Fruit fly (Drosophila melanogaster): Measurements from ENCODE around the gene CG13962.

Gene CG13962

DNA sequence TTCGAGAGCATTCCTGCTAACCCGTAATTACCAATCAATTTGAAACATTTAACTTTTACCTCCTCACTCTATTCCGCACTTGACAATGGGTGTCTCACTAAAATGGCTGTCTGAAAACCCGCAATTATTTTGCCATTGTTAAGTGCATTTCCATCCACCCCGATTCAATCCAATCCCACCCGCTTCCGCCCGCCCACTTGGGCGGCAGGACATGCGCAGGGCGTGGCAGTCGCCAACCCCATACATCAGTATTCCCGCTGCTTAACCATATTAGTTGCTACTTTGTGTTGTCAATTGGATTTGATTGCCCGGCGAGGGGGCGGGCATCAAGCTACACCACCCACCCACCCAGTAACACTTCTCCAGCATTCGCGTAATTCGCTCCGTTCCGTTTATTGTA is 48.9 kb downstream of the CG13962 start:
- TF ChIP-seq CG6808 (GFP tag; optimal IDR thresholded peaks at IDR 0.05) (no peak), CG1621 (tag; optimal IDR thresholded peaks at IDR 0.05) (no peak), Lpt (GFP tag; optimal IDR thresholded peaks at IDR 0.05) (no peak), Ets96B (tag; optimal IDR thresholded peaks at IDR 0.05) (no peak), Hr4 (GFP tag; optimal IDR thresholded peaks at IDR 0.05) (no peak), CG7368 (GFP tag; optimal IDR thresholded peaks at IDR 0.05) (no peak)

DNA sequence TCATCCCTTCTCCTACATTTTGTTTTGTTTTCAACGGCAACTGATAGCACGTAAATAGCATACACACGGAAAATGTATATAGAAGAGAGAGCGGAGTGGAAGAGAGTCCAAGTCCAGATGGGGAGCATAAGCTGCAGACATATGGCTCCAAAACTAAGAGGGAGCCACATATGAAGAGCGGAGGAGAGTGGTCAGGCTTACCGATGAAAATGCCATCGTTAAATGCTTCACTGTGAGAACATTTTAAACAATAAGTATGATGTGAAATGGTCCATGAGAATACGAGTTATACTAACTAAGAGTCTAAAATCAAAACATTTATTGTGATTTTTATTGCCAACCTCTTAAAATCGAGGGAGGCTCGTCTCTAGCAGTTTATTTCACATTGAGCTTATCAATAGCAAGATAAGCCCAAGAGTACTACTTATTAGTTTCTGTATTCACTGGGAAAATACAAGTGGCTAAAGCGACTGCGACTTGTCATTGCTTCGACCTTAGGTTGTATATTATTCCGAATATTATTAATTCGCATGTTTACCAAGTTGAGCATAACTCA is 49.7 kb downstream of the CG13962 start:
- TF ChIP-seq achi (GFP tag; optimal IDR thresholded peaks at IDR 0.05): no peak
- TF ChIP-seq Smox (GFP tag; optimal IDR thresholded peaks at IDR 0.05): no peak
- no peak for TF ChIP-seq Sox14 (GFP tag; optimal IDR thresholded peaks at IDR 0.05)
- no peak for TF ChIP-seq Ets21C (GFP tag; optimal IDR thresholded peaks at IDR 0.05)
- TF ChIP-seq CG6792 (GFP tag; optimal IDR thresholded peaks at IDR 0.05): no peak
- TF ChIP-seq CG34406 (GFP tag; optimal IDR thresholded peaks at IDR 0.05): no peak
- TF ChIP-seq dsx (GFP tag; optimal IDR thresholded peaks at IDR 0.05; ENCODE audit: poor library complexity, severe bottlenecking): no peak
- peak; percentile 23 for TF ChIP-seq vri (GFP tag; optimal IDR thresholded peaks at IDR 0.05)
- no peak for TF ChIP-seq CG16779 (tag; optimal IDR thresholded peaks at IDR 0.05)
- TF ChIP-seq CG15336 (GFP tag; IDR thresholded peaks at IDR 0.05): 0 out of 2 replicates have a peak, but pooled peaks have one; percentile 2
- TF ChIP-seq fkh (GFP tag; optimal IDR thresholded peaks at IDR 0.05): no peak
- no peak for TF ChIP-seq Eip93F (GFP tag; optimal IDR thresholded peaks at IDR 0.05)
- TF ChIP-seq Sox102F (GFP tag; optimal IDR thresholded peaks at IDR 0.05): no peak
- peak in 1 of 2 experiments; percentile 86 for TF ChIP-seq salr (GFP tag; optimal IDR thresholded peaks at IDR 0.05)
- TF ChIP-seq CG6163 (GFP tag; IDR thresholded peaks at IDR 0.05): no peak
- TF ChIP-seq cyc (GFP tag; optimal IDR thresholded peaks at IDR 0.05): no peak
- no peak for TF ChIP-seq Blimp-1 (GFP tag; optimal IDR thresholded peaks at IDR 0.05)
- TF ChIP-seq CG9139 (GFP tag; optimal IDR thresholded peaks at IDR 0.05): no peak
- no peak for TF ChIP-seq Hr4 (GFP tag; optimal IDR thresholded peaks at IDR 0.05)
- no peak for TF ChIP-seq CG8319 (GFP tag; optimal IDR thresholded peaks at IDR 0.05)
- no peak for TF ChIP-seq CG1621 (tag; optimal IDR thresholded peaks at IDR 0.05)
- TF ChIP-seq CG6854 (GFP tag; optimal IDR thresholded peaks at IDR 0.05): no peak
- no peak for TF ChIP-seq dac (GFP tag; optimal IDR thresholded peaks at IDR 0.05)
- TF ChIP-seq CG10631 (GFP tag; optimal IDR thresholded peaks at IDR 0.05): no peak
- no peak for TF ChIP-seq Ets96B (tag; optimal IDR thresholded peaks at IDR 0.05)
- TF ChIP-seq spab (GFP tag; optimal IDR thresholded peaks at IDR 0.05): no peak
- no peak for TF ChIP-seq CG31627 (GFP tag; optimal IDR thresholded peaks at IDR 0.05)
- TF ChIP-seq Eip75B (GFP tag; optimal IDR thresholded peaks at IDR 0.05): no peak
- no peak for TF ChIP-seq OdsH (GFP tag; optimal IDR thresholded peaks at IDR 0.05)
- TF ChIP-seq esn (GFP tag; optimal IDR thresholded peaks at IDR 0.05): no peak
- no peak for TF ChIP-seq CG7368 (GFP tag; optimal IDR thresholded peaks at IDR 0.05)
- TF ChIP-seq Met (GFP tag; optimal IDR thresholded peaks at IDR 0.05): no peak
- no peak for TF ChIP-seq Sox15 (GFP tag; optimal IDR thresholded peaks at IDR 0.05)
- TF ChIP-seq CG11294 (GFP tag; IDR thresholded peaks at IDR 0.05): no peak
- no peak for TF ChIP-seq net (GFP tag; optimal IDR thresholded peaks at IDR 0.05)
- TF ChIP-seq topi (GFP tag; optimal IDR thresholded peaks at IDR 0.05): no peak
- TF ChIP-seq Eip78C (GFP tag): peak; percentile 41
- TF ChIP-seq CG8119 (GFP tag; IDR thresholded peaks at IDR 0.05): no peak
- no peak for TF ChIP-seq CG4318 (GFP tag; optimal IDR thresholded peaks at IDR 0.05)
- TF ChIP-seq CG32006 (GFP tag; optimal IDR thresholded peaks at IDR 0.05): no peak
- TF ChIP-seq Gug (GFP tag; IDR thresholded peaks at IDR 0.05): no peak
- no peak for TF ChIP-seq CG10669 (GFP tag; optimal IDR thresholded peaks at IDR 0.05)
- TF ChIP-seq CG3032 (tag; optimal IDR thresholded peaks at IDR 0.05): no peak
- TF ChIP-seq fd85E (GFP tag; optimal IDR thresholded peaks at IDR 0.05): no peak
- no peak; the same call in 2 of the 3 replicates for TF ChIP-seq eg (GFP tag; IDR thresholded peaks at IDR 0.05)
- TF ChIP-seq CG6276 (GFP tag; optimal IDR thresholded peaks at IDR 0.05): peak; percentile 70
- TF ChIP-seq CG8632 (GFP tag; optimal IDR thresholded peaks at IDR 0.05): peak; percentile 39
- no peak for TF ChIP-seq ss (GFP tag; optimal IDR thresholded peaks at IDR 0.05)

Measured in whole organism, prepupa.